Fruit fly (Drosophila melanogaster): ENCODE measurements around the gene CG9801.

dm6 chr3R:8794384-8794783 lies 46.9 kb upstream of the CG9801 start, which contains the start of gene Ir85a:
- TF ChIP-seq Blimp-1 (GFP tag; optimal IDR thresholded peaks at IDR 0.05) (no peak), net (GFP tag; optimal IDR thresholded peaks at IDR 0.05) (no peak), Sox15 (GFP tag; optimal IDR thresholded peaks at IDR 0.05) (no peak), dsx (GFP tag; optimal IDR thresholded peaks at IDR 0.05; ENCODE audit: poor library complexity, severe bottlenecking) (no peak), svp (GFP tag) (no peak), ss (GFP tag; optimal IDR thresholded peaks at IDR 0.05) (no peak), CG11762 (GFP tag; optimal IDR thresholded peaks at IDR 0.05; ENCODE audit: insufficient read depth) (no peak), CG1621 (tag; optimal IDR thresholded peaks at IDR 0.05) (no peak), Ets96B (tag; optimal IDR thresholded peaks at IDR 0.05) (no peak), CG3919 (GFP tag; optimal IDR thresholded peaks at IDR 0.05) (no peak), dac (GFP tag; optimal IDR thresholded peaks at IDR 0.05) (no peak), CG10631 (GFP tag; optimal IDR thresholded peaks at IDR 0.05) (no peak), Lpt (GFP tag; optimal IDR thresholded peaks at IDR 0.05) (no peak)
